Worm (Caenorhabditis elegans) whole organism, early embryonic: Measurements from ENCODE around the gene srb-12.
"Not testable (repeated sequence)": the region's sequence is repeated elsewhere in the genome, so short reads cannot be mapped to it uniquely, and the experiment has no call there.

Source experiments
- B0310.2 ChIP-seq: sonication (generic microtip); optimal IDR thresholded peaks from 2 replicates; lab custom pipeline; 2016; ENCODE audit warnings: mild to moderate bottlenecking, missing genetic modification characterization, missing compliant biosample characterization
- F13C5.2 ChIP-seq: sonication (generic microtip); optimal IDR thresholded peaks from 2 replicates; lab custom pipeline; 2017; ENCODE audit warnings: mild to moderate bottlenecking, missing genetic modification characterization, inconsistent platforms, missing compliant biosample characterization
- aly-1 ChIP-seq: sonication (generic microtip); optimal IDR thresholded peaks from 2 replicates; lab custom pipeline; 2016; ENCODE audit warnings: missing genetic modification characterization, missing compliant biosample characterization
- ama-1 ChIP-seq: fragments of 150-350 bp; optimal IDR thresholded peaks from 2 replicates; lab custom pipeline; 2014
- ceh-13 ChIP-seq: fragments of 200-800 bp; sonication (Bioruptor generic); optimal IDR thresholded peaks from 2 replicates; lab custom pipeline; 2018; ENCODE audit warnings: mild to moderate bottlenecking, missing genetic modification characterization, missing compliant biosample characterization
- ceh-36 ChIP-seq: sonication (generic microtip); optimal IDR thresholded peaks from 2 replicates; lab custom pipeline; 2016; ENCODE audit warnings: missing genetic modification characterization, inconsistent platforms, missing compliant biosample characterization
- ets-7 ChIP-seq: sonication (generic microtip); optimal IDR thresholded peaks from 2 replicates; lab custom pipeline; 2016; ENCODE audit warnings: missing genotype, missing genetic modification characterization, missing compliant biosample characterization
- flt-1 ChIP-seq: fragments of 200-800 bp; sonication (Bioruptor generic); IDR thresholded peaks from 2 replicates; pipeline ENCODE4 v1.3.6; 2022; ENCODE audit warnings: missing genetic modification characterization, missing compliant biosample characterization
- hmbx-1 ChIP-seq: sonication (generic microtip); optimal IDR thresholded peaks from 2 replicates; lab custom pipeline; 2016; ENCODE audit warnings: mild to moderate bottlenecking, missing genetic modification characterization, missing compliant biosample characterization
- hmg-4 ChIP-seq: fragments of 200-800 bp; sonication (Bioruptor generic); optimal IDR thresholded peaks from 2 replicates; lab custom pipeline; 2018; ENCODE audit warnings: mild to moderate bottlenecking, missing genetic modification characterization, missing compliant biosample characterization
- hnd-1 ChIP-seq: sonication (generic microtip); optimal IDR thresholded peaks from 2 replicates; lab custom pipeline; 2016; ENCODE audit warnings: missing genetic modification characterization, missing compliant biosample characterization
- pes-1 ChIP-seq: fragments of 200-800 bp; sonication (Bioruptor generic); IDR thresholded peaks from 2 replicates; pipeline ENCODE4 v1.3.6; 2022; ENCODE audit warnings: missing genetic modification reagents, missing genetic modification characterization, missing compliant biosample characterization
- scrt-1 ChIP-seq: fragments of 200-800 bp; sonication (Bioruptor generic); IDR thresholded peaks from 2 replicates; pipeline ENCODE4 v1.3.6; 2022; ENCODE audit warnings: missing genetic modification characterization, missing compliant biosample characterization
- sea-1 ChIP-seq: fragments of 200-800 bp; sonication (Bioruptor generic); conservative IDR thresholded peaks from 2 replicates; pipeline ENCODE4 v1.3.6; 2022; ENCODE audit warnings: missing genetic modification characterization, missing compliant biosample characterization
- tbx-11 ChIP-seq: fragments of 200-800 bp; sonication (Bioruptor generic); IDR thresholded peaks from 2 replicates; pipeline ENCODE4 v1.3.6; 2022; ENCODE audit warnings: missing genetic modification characterization, missing compliant biosample characterization
- tbx-37 ChIP-seq: fragments of 200-800 bp; sonication (Bioruptor generic); conservative IDR thresholded peaks from 2 replicates; pipeline ENCODE4 v1.3.6; 2022; ENCODE audit warnings: missing genetic modification reagents, missing genetic modification characterization, missing compliant biosample characterization
- tra-4 ChIP-seq: sonication (generic microtip); optimal IDR thresholded peaks from 2 replicates; lab custom pipeline; 2017; ENCODE audit warnings: missing genetic modification characterization, missing compliant biosample characterization

The srb-12 gene

ce11 chrII:5142619-5143018 lies 11.8 kb downstream of the srb-12 start, which contains the start of gene F58A6.1:
Gene F58A6.1, plus strand, starts transcription at chrII:5142919.
- TF ChIP-seq sea-1 (no peak), hnd-1 (tag; lab: Kevin White, UChicago) (no peak), ets-7 (tag; lab: Kevin White, UChicago) (no peak), ama-1 (no peak), tbx-37 (GFP tag; lab: Robert Waterston, UW) (no peak), flt-1 (GFP tag; lab: Robert Waterston, UW) (no peak), F13C5.2 (tag; lab: Kevin White, UChicago) (no peak), B0310.2 (tag; lab: Kevin White, UChicago) (no peak), tra-4 (tag; lab: Kevin White, UChicago) (no peak), ceh-13 (no peak), scrt-1 (GFP tag; lab: Robert Waterston, UW) (no peak), tbx-11 (GFP tag; lab: Robert Waterston, UW) (no peak), pes-1 (GFP tag; lab: Robert Waterston, UW) (no peak), aly-1 (no peak), hmg-4 (no peak), ceh-36 (tag; lab: Kevin White, UChicago) (no peak), hmbx-1 (tag; lab: Kevin White, UChicago) (no peak)

ce11 chrII:5141945-5142514 lies 12.4 kb downstream of the srb-12 start, which contains the start of gene nas-29:
Gene nas-29, minus strand, starts transcription at chrII:5142036.
- TF ChIP-seq flt-1 (GFP tag; lab: Robert Waterston, UW) (no peak), F13C5.2 (tag; lab: Kevin White, UChicago) (no peak), sea-1 (no peak), pes-1 (GFP tag; lab: Robert Waterston, UW) (no peak), hmg-4 (no peak), aly-1 (no peak), tra-4 (tag; lab: Kevin White, UChicago) (no peak), ceh-36 (tag; lab: Kevin White, UChicago) (no peak), hmbx-1 (tag; lab: Kevin White, UChicago) (no peak), tbx-37 (GFP tag; lab: Robert Waterston, UW) (no peak)

- TF ChIP-seq pes-1 (GFP tag; lab: Robert Waterston, UW) = no peak
- TF ChIP-seq ceh-13 = no peak
- no peak for TF ChIP-seq aly-1
- no peak for TF ChIP-seq hmbx-1 (tag; lab: Kevin White, UChicago)
- no peak for TF ChIP-seq B0310.2 (tag; lab: Kevin White, UChicago)
- TF ChIP-seq tbx-37 (GFP tag; lab: Robert Waterston, UW) = no peak
- TF ChIP-seq ama-1 = no peak
- TF ChIP-seq ceh-36 (tag; lab: Kevin White, UChicago) = no peak
- TF ChIP-seq tra-4 (tag; lab: Kevin White, UChicago) = no peak
- no peak for TF ChIP-seq ets-7 (tag; lab: Kevin White, UChicago)
- no peak for TF ChIP-seq sea-1
- no peak for TF ChIP-seq hmg-4
- no peak for TF ChIP-seq hnd-1 (tag; lab: Kevin White, UChicago)
Measured at ce11 chrII:5136296-5136767, 18.1 kb downstream of the srb-12 start, which contains the start of gene F58A6.2. Gene F58A6.2, plus strand, starts transcription at chrII:5136717.

ce11 chrII:5131800-5132199 lies 22.6 kb downstream of the srb-12 start:
- TF ChIP-seq tbx-11 (GFP tag; lab: Robert Waterston, UW) (no peak), sea-1 (no peak), hmg-4 (no peak), aly-1 (no peak), ets-7 (tag; lab: Kevin White, UChicago) (no peak), F13C5.2 (tag; lab: Kevin White, UChicago) (no peak), tbx-37 (GFP tag; lab: Robert Waterston, UW) (no peak)

ce11 chrII:5130081-5130480 lies 24.4 kb downstream of the srb-12 start, which contains the start of gene lgc-56:
Gene lgc-56, plus strand, starts transcription at chrII:5130381.
- TF ChIP-seq hnd-1 (tag; lab: Kevin White, UChicago) = no peak

ce11 chrII:5120612-5121011 lies 33.8 kb downstream of the srb-12 start:
- TF ChIP-seq tbx-37 (GFP tag; lab: Robert Waterston, UW) = no peak
- no peak for TF ChIP-seq scrt-1 (GFP tag; lab: Robert Waterston, UW)
- no peak for TF ChIP-seq ceh-13
- TF ChIP-seq B0310.2 (tag; lab: Kevin White, UChicago) = no peak
- no peak for TF ChIP-seq flt-1 (GFP tag; lab: Robert Waterston, UW)
- TF ChIP-seq ama-1 = no peak
- TF ChIP-seq hmg-4 = no peak
- no peak for TF ChIP-seq pes-1 (GFP tag; lab: Robert Waterston, UW)
- no peak for TF ChIP-seq tra-4 (tag; lab: Kevin White, UChicago)
- no peak for TF ChIP-seq tbx-11 (GFP tag; lab: Robert Waterston, UW)
- TF ChIP-seq hnd-1 (tag; lab: Kevin White, UChicago) = no peak
- TF ChIP-seq sea-1 = no peak
- no peak for TF ChIP-seq ets-7 (tag; lab: Kevin White, UChicago)
- no peak for TF ChIP-seq ceh-36 (tag; lab: Kevin White, UChicago)
- TF ChIP-seq hmbx-1 (tag; lab: Kevin White, UChicago) = no peak

- TF ChIP-seq hmg-4 (no peak), tbx-11 (GFP tag; lab: Robert Waterston, UW) (no peak), tra-4 (tag; lab: Kevin White, UChicago) (no peak), flt-1 (GFP tag; lab: Robert Waterston, UW) (no peak), scrt-1 (GFP tag; lab: Robert Waterston, UW) (no peak)
Measured at ce11 chrII:5115733-5116132, 38.7 kb downstream of the srb-12 start, which contains the start of gene srsy-1. Gene srsy-1, plus strand, starts transcription at chrII:5116033.

- TF ChIP-seq tbx-11 (GFP tag; lab: Robert Waterston, UW); hmbx-1 (tag; lab: Kevin White, UChicago); scrt-1 (GFP tag; lab: Robert Waterston, UW): not testable (repeated sequence)
Measured at ce11 chrII:5115235-5115634, 39.2 kb downstream of the srb-12 start, which contains the start of gene msp-74. Gene msp-74, minus strand, starts transcription at chrII:5115335.
